Worm (Caenorhabditis elegans) whole organism, mixed stage, embryonic: Measurements from ENCODE around the gene F53G2.3.

Experiments
- elt-1 ChIP-seq: sonication (generic microtip); optimal IDR thresholded peaks from 2 replicates; lab custom pipeline; 2017; ENCODE audit warnings: missing genetic modification characterization, mild to moderate bottlenecking, missing compliant biosample characterization, antibody characterized with exemption, moderate library complexity, borderline replicate concordance; ENCODE audit not compliant: insufficient read depth
- nhr-12 ChIP-seq: fragments of 150-350 bp; optimal IDR thresholded peaks from 2 replicates; lab custom pipeline; 2014; ENCODE audit warnings: missing biosample characterization, missing genetic modification characterization

DNA sequence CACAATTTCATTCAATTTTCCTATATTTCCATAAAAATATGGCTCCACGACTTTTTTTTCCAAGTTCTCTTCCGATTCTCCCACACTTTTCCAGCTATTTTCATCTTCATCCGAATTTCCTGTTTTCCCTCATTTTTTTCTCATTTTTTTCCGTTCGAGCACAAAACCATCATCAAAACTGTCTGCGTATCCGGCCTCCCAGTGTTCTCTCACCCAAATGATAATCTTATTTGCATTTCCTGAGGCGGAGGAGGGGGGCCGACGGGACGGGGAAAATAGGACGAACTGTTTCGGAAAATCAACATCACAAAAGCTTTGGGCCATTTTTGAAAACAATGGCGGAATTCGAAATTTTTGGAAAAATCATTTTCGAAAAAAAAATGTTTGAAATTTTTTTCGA lies 39.9 kb upstream of the F53G2.3 start:
- TF ChIP-seq elt-1: no peak
- TF ChIP-seq nhr-12 (tag; lab: Kevin White, UChicago): no peak
